Fruit fly (Drosophila melanogaster) whole organism, embryonic: Measurements from ENCODE around the gene RluA-1.
A peak's percentile ranks its signal among the peaks of the same experiment; 100 is the strongest.

ENCODE experiments used
- Atf3 ChIP-seq: fragments of 200-800 bp; sonication (Bioruptor generic); optimal IDR thresholded peaks from 3 replicates; lab custom pipeline; 2016; ENCODE audit warnings: missing biosample characterization, missing genetic modification characterization
- Awh ChIP-seq: fragments of 200-800 bp; sonication (Bioruptor generic); IDR thresholded peaks from 2 replicates; pipeline ENCODE4, ENCODE4 v1.3.6; 2022; ENCODE audit warnings: missing biosample characterization, missing genetic modification characterization
- BtbVII ChIP-seq: fragments of 200-800 bp; sonication (Bioruptor generic); optimal IDR thresholded peaks from 3 replicates; lab custom pipeline; 2017; ENCODE audit warnings: missing biosample characterization, mild to moderate bottlenecking, missing genetic modification characterization
- CG10366 ChIP-seq: fragments of 200-800 bp; sonication (Bioruptor generic); IDR thresholded peaks from 2 replicates; pipeline ENCODE4 v1.3.6; 2022; ENCODE audit warnings: missing biosample characterization, missing genetic modification characterization
- CG10979 ChIP-seq: fragments of 200-800 bp; sonication (Bioruptor generic); optimal IDR thresholded peaks from 2 replicates; lab custom pipeline; 2018; ENCODE audit warnings: missing biosample characterization, mild to moderate bottlenecking, missing genetic modification characterization, moderate library complexity
- CG11560 ChIP-seq: fragments of 200-800 bp; sonication (Bioruptor generic); IDR thresholded peaks from 3 replicates; pipeline ENCODE4 v1.3.6; 2022; ENCODE audit warnings: missing biosample characterization, missing genetic modification characterization
- CG11696 ChIP-seq: fragments of 200-800 bp; sonication (Bioruptor generic); IDR thresholded peaks from 2 replicates; pipeline ENCODE4 v1.3.6; 2022; ENCODE audit warnings: missing biosample characterization, missing genetic modification characterization
- CG12219 ChIP-seq: fragments of 200-800 bp; sonication (Bioruptor generic); optimal IDR thresholded peaks from 3 replicates; lab custom pipeline; 2018; ENCODE audit warnings: missing biosample characterization, mild to moderate bottlenecking, missing genetic modification characterization
- CG13296 ChIP-seq: fragments of 200-800 bp; sonication (Bioruptor generic); optimal IDR thresholded peaks from 3 replicates; lab custom pipeline; 2018; ENCODE audit warnings: missing biosample characterization, mild to moderate bottlenecking, missing genetic modification characterization
- CG14667 ChIP-seq: fragments of 200-800 bp; sonication (Bioruptor generic); IDR thresholded peaks from 2 replicates; pipeline ENCODE4 v1.3.6; 2022; ENCODE audit warnings: missing biosample characterization, missing genetic modification characterization
- CG14860 ChIP-seq: fragments of 200-800 bp; sonication (Bioruptor generic); IDR thresholded peaks from 3 replicates; pipeline ENCODE4 v1.3.6; 2022; ENCODE audit warnings: missing biosample characterization, missing genetic modification characterization; ENCODE audit not compliant: partially characterized antibody
- CG14965 ChIP-seq: fragments of 200-800 bp; sonication (Bioruptor generic); optimal IDR thresholded peaks from 2 replicates; lab custom pipeline; 2016; ENCODE audit warnings: missing biosample characterization, missing genetic modification characterization, borderline replicate concordance
- CG15073 ChIP-seq: fragments of 200-800 bp; sonication (Bioruptor generic); optimal IDR thresholded peaks from 2 replicates; lab custom pipeline; 2016; ENCODE audit warnings: missing biosample characterization, missing genetic modification characterization
- CG34376 ChIP-seq: fragments of 200-800 bp; sonication (Bioruptor generic); optimal IDR thresholded peaks from 2 replicates; lab custom pipeline; 2018; ENCODE audit warnings: missing biosample characterization, mild to moderate bottlenecking, missing genetic modification characterization
- CG4854 ChIP-seq: fragments of 200-800 bp; sonication (Bioruptor generic); optimal IDR thresholded peaks from 2 replicates; lab custom pipeline; 2016; ENCODE audit warnings: missing biosample characterization, missing genetic modification characterization, inconsistent platforms
- CG7745 ChIP-seq: fragments of 200-800 bp; sonication (Bioruptor generic); optimal IDR thresholded peaks from 2 replicates; lab custom pipeline; 2018; ENCODE audit warnings: missing biosample characterization, mild to moderate bottlenecking, missing genetic modification characterization, moderate library complexity
- CG7987 ChIP-seq: fragments of 200-800 bp; sonication (Bioruptor generic); optimal IDR thresholded peaks from 2 replicates; lab custom pipeline; 2018; ENCODE audit warnings: missing biosample characterization, mild to moderate bottlenecking, missing genetic modification characterization, moderate library complexity
- CoRest ChIP-seq: fragments of 200-800 bp; sonication (Bioruptor generic); optimal IDR thresholded peaks from 3 replicates; lab custom pipeline; 2018; ENCODE audit warnings: missing biosample characterization, mild to moderate bottlenecking, missing genetic modification characterization, moderate library complexity
- Dek ChIP-seq: fragments of 200-800 bp; sonication (Bioruptor generic); optimal IDR thresholded peaks from 3 replicates; lab custom pipeline; 2019; ENCODE audit warnings: missing biosample characterization, mild to moderate bottlenecking, missing genetic modification characterization, moderate library complexity
- Dfd ChIP-seq, 2 experiments: fragments of >200 bp; optimal IDR thresholded peaks; 2 replicates each; lab custom pipeline; 2017; ENCODE audit warnings: missing biosample characterization in 2 of 2, missing genetic modification characterization in 2 of 2
- Dip3 ChIP-seq: fragments of 200-800 bp; sonication (Bioruptor generic); optimal IDR thresholded peaks from 3 replicates; lab custom pipeline; 2016; ENCODE audit warnings: missing biosample characterization, missing genetic modification characterization
- Lim3 ChIP-seq: fragments of 200-800 bp; sonication (Bioruptor generic); IDR thresholded peaks from 2 replicates; pipeline ENCODE4 v1.3.6; 2022; ENCODE audit warnings: missing biosample characterization, missing genetic modification characterization
- Med ChIP-seq: fragments of 200-800 bp; sonication (Bioruptor generic); peaks from one replicate; lab custom pipeline; 2016; ENCODE audit warnings: missing biosample characterization, missing genetic modification characterization, mild to moderate bottlenecking, inconsistent platforms, moderate library complexity
- NfI ChIP-seq: fragments of 200-800 bp; sonication (Bioruptor generic); optimal IDR thresholded peaks from 3 replicates; lab custom pipeline; 2018; ENCODE audit warnings: missing biosample characterization, mild to moderate bottlenecking, missing genetic modification characterization, moderate library complexity
- Rfx ChIP-seq: fragments of 200-800 bp; sonication (Bioruptor generic); IDR thresholded peaks from 2 replicates; pipeline ENCODE4 v1.3.6; 2022; ENCODE audit warnings: missing biosample characterization, missing genetic modification characterization
- Six4 ChIP-seq: fragments of 200-800 bp; sonication (Bioruptor generic); optimal IDR thresholded peaks from 2 replicates; lab custom pipeline; 2016; ENCODE audit warnings: missing biosample characterization, missing genetic modification characterization
- Sox100B ChIP-seq: fragments of 200-800 bp; sonication (Bioruptor generic); optimal IDR thresholded peaks from 3 replicates; lab custom pipeline; 2018; ENCODE audit warnings: missing biosample characterization, mild to moderate bottlenecking, missing genetic modification characterization
- Trl ChIP-seq, 3 experiments: fragments of >200 bp in 2 of 3; fragments of 200-800 bp in 1 of 3; sonication (Bioruptor generic) in 1 of 3; optimal IDR thresholded peaks; 2 replicates in 1 of 3; 3 replicates in 2 of 3; lab custom pipeline; 2016 to 2017; ENCODE audit warnings: missing biosample characterization in 1 of 3, missing genetic modification characterization in 1 of 3
- Xbp1 ChIP-seq: fragments of 200-800 bp; sonication (Bioruptor generic); optimal IDR thresholded peaks from 3 replicates; lab custom pipeline; 2016; ENCODE audit warnings: missing biosample characterization, mild to moderate bottlenecking, missing genetic modification characterization
- al ChIP-seq: fragments of 200-800 bp; sonication (Bioruptor generic); IDR thresholded peaks from 2 replicates; pipeline ENCODE4 v1.3.6; 2022; ENCODE audit warnings: missing biosample characterization, missing genetic modification characterization
- az2 ChIP-seq: fragments of 200-800 bp; sonication (Bioruptor generic); optimal IDR thresholded peaks from 3 replicates; lab custom pipeline; 2016; ENCODE audit warnings: missing biosample characterization, missing genetic modification characterization
- bcd ChIP-seq: fragments of 200-800 bp; sonication (Bioruptor generic); optimal IDR thresholded peaks from 2 replicates; lab custom pipeline; 2017; ENCODE audit warnings: missing biosample characterization, mild to moderate bottlenecking, missing genetic modification characterization
- cg ChIP-seq: fragments of 200-800 bp; sonication (Bioruptor generic); optimal IDR thresholded peaks from 3 replicates; lab custom pipeline; 2019; ENCODE audit warnings: missing biosample characterization, mild to moderate bottlenecking, missing genetic modification characterization, moderate library complexity
- ci ChIP-seq: fragments of 200-800 bp; sonication (Bioruptor generic); IDR thresholded peaks from 3 replicates; pipeline ENCODE4 v1.3.6; 2022; ENCODE audit warnings: missing biosample characterization, missing genetic modification characterization
- dan ChIP-seq: fragments of 200-800 bp; sonication (Bioruptor generic); IDR thresholded peaks from 2 replicates; pipeline ENCODE4 v1.3.6; 2022; ENCODE audit warnings: missing biosample characterization, missing genetic modification characterization
- eve ChIP-seq, 2 experiments: fragments of >200 bp; optimal IDR thresholded peaks; 2 replicates each; lab custom pipeline; 2017; ENCODE audit warnings: missing biosample characterization in 2 of 2, missing genetic modification characterization in 2 of 2
- gfzf ChIP-seq: fragments of 200-800 bp; sonication (Bioruptor generic); optimal IDR thresholded peaks from 2 replicates; lab custom pipeline; 2016; ENCODE audit warnings: missing biosample characterization, mild to moderate bottlenecking, missing genetic modification characterization, moderate library complexity
- ind ChIP-seq: fragments of 200-800 bp; sonication (Bioruptor generic); optimal IDR thresholded peaks from 3 replicates; lab custom pipeline; 2016; ENCODE audit warnings: missing biosample characterization, missing genetic modification characterization
- kah ChIP-seq: fragments of 200-800 bp; sonication (Bioruptor generic); optimal IDR thresholded peaks from 2 replicates; lab custom pipeline; 2018; ENCODE audit warnings: missing biosample characterization, mild to moderate bottlenecking, missing genetic modification characterization
- kni ChIP-seq: fragments of 200-800 bp; sonication (Bioruptor generic); optimal IDR thresholded peaks from 3 replicates; lab custom pipeline; 2017; ENCODE audit warnings: mild to moderate bottlenecking, missing biosample characterization, missing genetic modification reagents, missing genetic modification characterization
- lmd ChIP-seq: fragments of 200-800 bp; sonication (Bioruptor generic); IDR thresholded peaks from 2 replicates; pipeline ENCODE4 v1.3.6; 2022; ENCODE audit warnings: missing biosample characterization, missing genetic modification characterization
- mam ChIP-seq: fragments of 200-800 bp; sonication (Bioruptor generic); optimal IDR thresholded peaks from 3 replicates; lab custom pipeline; 2016; ENCODE audit warnings: missing biosample characterization, missing genetic modification characterization
- psq ChIP-seq: fragments of 200-800 bp; sonication (Bioruptor generic); optimal IDR thresholded peaks from 2 replicates; lab custom pipeline; 2017; ENCODE audit warnings: missing biosample characterization, missing genetic modification characterization
- rib ChIP-seq: fragments of 200-800 bp; sonication (Bioruptor generic); IDR thresholded peaks from 2 replicates; pipeline ENCODE4 v1.3.6; 2022; ENCODE audit warnings: missing biosample characterization, missing genetic modification characterization
- sc ChIP-seq, 3 experiments: fragments of >200 bp in 2 of 3; fragments of 200-800 bp in 1 of 3; sonication (Bioruptor generic) in 1 of 3; optimal IDR thresholded peaks; 2 replicates in 2 of 3; 3 replicates in 1 of 3; lab custom pipeline; 2017; ENCODE audit warnings: mild to moderate bottlenecking in 1 of 3, missing biosample characterization in 1 of 3, missing genetic modification characterization in 1 of 3, missing genetic modification reagents in 1 of 3
- sens-2 ChIP-seq: fragments of 200-800 bp; sonication (Bioruptor generic); IDR thresholded peaks from 2 replicates; pipeline ENCODE4 v1.3.6; 2022; ENCODE audit warnings: missing biosample characterization, missing genetic modification characterization
- slp2 ChIP-seq: fragments of 200-800 bp; sonication (Bioruptor generic); optimal IDR thresholded peaks from 2 replicates; lab custom pipeline; 2016; ENCODE audit warnings: missing biosample characterization, missing genetic modification characterization
- tna ChIP-seq: fragments of 200-800 bp; sonication (Bioruptor generic); IDR thresholded peaks from 2 replicates; pipeline ENCODE4 v1.3.6; 2022; ENCODE audit warnings: missing biosample characterization, missing genetic modification characterization; ENCODE audit not compliant: partially characterized antibody
- tx ChIP-seq: fragments of 200-800 bp; sonication (Bioruptor generic); optimal IDR thresholded peaks from 2 replicates; lab custom pipeline; 2016; ENCODE audit warnings: missing biosample characterization, missing genetic modification characterization
- zen ChIP-seq: fragments of 200-800 bp; sonication (Bioruptor generic); optimal IDR thresholded peaks from 3 replicates; lab custom pipeline; 2018; ENCODE audit warnings: missing biosample characterization, mild to moderate bottlenecking, missing genetic modification characterization, moderate library complexity

Gene RluA-1

DNA sequence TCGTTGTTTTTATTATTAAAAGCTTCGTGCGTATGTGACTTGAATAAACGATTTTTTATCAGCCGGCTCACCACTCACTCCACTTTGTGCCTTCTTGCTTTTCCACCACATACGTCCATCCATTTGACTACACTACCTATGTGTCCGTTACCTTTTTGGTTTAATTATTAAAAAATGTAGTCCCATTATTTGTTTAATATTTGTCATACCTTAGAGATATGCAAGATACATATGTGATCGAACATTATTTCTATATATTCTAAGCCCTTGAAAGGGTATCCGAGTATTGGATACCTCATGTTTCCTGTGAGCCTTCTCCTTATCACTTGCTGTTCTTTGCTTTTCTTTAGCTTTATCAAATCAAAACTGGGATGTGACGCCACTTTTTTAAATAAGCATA lies 45.1 kb upstream of the RluA-1 start (continued):
- TF ChIP-seq CG10979 (tag; lab: Kevin White, UChicago) (peak; percentile 43), CG14965 (GFP tag; lab: Kevin White, UChicago) (no peak), Xbp1 (GFP tag; lab: Kevin White, UChicago) (peak; percentile 47), cg (no peak), Trl (optimal IDR thresholded peaks at IDR 0.05; lab: Kevin White, UChicago) (no peak), Trl (GFP tag; optimal IDR thresholded peaks at IDR 0.05; lab: Kevin White, UChicago) (peak; percentile 54), Atf3 (GFP tag; lab: Kevin White, UChicago) (no peak), CoRest (peak; percentile 53), bcd (GFP tag; lab: Kevin White, UChicago) (peak; percentile 66), al (GFP tag; lab: Robert Waterston, UW) (peak; percentile 59; the same call in 1 of the 2 replicates), Awh (GFP tag; lab: Robert Waterston, UW) (peak; percentile 22; the same call in 1 of the 2 replicates), tx (GFP tag; lab: Kevin White, UChicago) (no peak), CG7745 (tag; lab: Kevin White, UChicago) (no peak), CG14860 (GFP tag; lab: Robert Waterston, UW) (no peak), CG15073 (GFP tag; lab: Kevin White, UChicago) (no peak), CG12219 (GFP tag; lab: Kevin White, UChicago) (peak; percentile 42), ci (GFP tag; lab: Robert Waterston, UW) (peak; percentile 79), CG11696 (GFP tag; lab: Robert Waterston, UW) (peak; percentile 50), psq (GFP tag; lab: Kevin White, UChicago) (no peak), CG13296 (GFP tag; lab: Kevin White, UChicago) (peak; percentile 59), tna (GFP tag; lab: Robert Waterston, UW) (no peak), Sox100B (GFP tag; lab: Kevin White, UChicago) (peak; percentile 36), BtbVII (peak; percentile 55), CG4854 (GFP tag; lab: Kevin White, UChicago) (peak; percentile 30), gfzf (GFP tag; lab: Kevin White, UChicago) (no peak), Rfx (peak; percentile 79), Lim3 (no peak), CG11560 (0 out of 3 replicates have a peak, but pooled peaks have one; percentile 24), dan (GFP tag; lab: Robert Waterston, UW) (no peak), Six4 (GFP tag; lab: Kevin White, UChicago) (no peak), Dfd (GFP tag; optimal IDR thresholded peaks at IDR 0.05; lab: Kevin White, UChicago) (no peak), zen (no peak), ind (peak; percentile 60), sc (optimal IDR thresholded peaks at IDR 0.05; lab: Kevin White, UChicago) (no peak), sc (GFP tag; optimal IDR thresholded peaks at IDR 0.05; lab: Kevin White, UChicago) (no peak), sens-2 (peak; percentile 52; the same call in 1 of the 2 replicates), CG34376 (no peak), kah (GFP tag; lab: Kevin White, UChicago) (peak; percentile 14), CG14667 (GFP tag; lab: Robert Waterston, UW) (peak; percentile 37; the same call in 1 of the 2 replicates), mam (GFP tag; lab: Kevin White, UChicago) (peak; percentile 60), CG10366 (GFP tag; lab: Robert Waterston, UW) (peak; percentile 64), az2 (GFP tag; lab: Kevin White, UChicago) (no peak), kni (no peak), Dip3 (no peak), Med (GFP tag; lab: Kevin White, UChicago) (peak; percentile 88), slp2 (no peak), NfI (GFP tag; lab: Kevin White, UChicago) (peak; percentile 59), Dek (tag; lab: Kevin White, UChicago) (peak; percentile 61), lmd (GFP tag; lab: Robert Waterston, UW) (peak; percentile 63), eve (GFP tag; optimal IDR thresholded peaks at IDR 0.05; lab: Kevin White, UChicago) (peak in 1 of 2 experiments; percentile 66), CG7987 (GFP tag; lab: Kevin White, UChicago) (no peak), rib (peak; percentile 39; the same call in 1 of the 2 replicates)
